Fruit fly (Drosophila melanogaster): ENCODE data around the gene CG8087.
A peak's percentile ranks its signal among the peaks of the same experiment; 100 is the strongest.

The CG8087 gene

DNA sequence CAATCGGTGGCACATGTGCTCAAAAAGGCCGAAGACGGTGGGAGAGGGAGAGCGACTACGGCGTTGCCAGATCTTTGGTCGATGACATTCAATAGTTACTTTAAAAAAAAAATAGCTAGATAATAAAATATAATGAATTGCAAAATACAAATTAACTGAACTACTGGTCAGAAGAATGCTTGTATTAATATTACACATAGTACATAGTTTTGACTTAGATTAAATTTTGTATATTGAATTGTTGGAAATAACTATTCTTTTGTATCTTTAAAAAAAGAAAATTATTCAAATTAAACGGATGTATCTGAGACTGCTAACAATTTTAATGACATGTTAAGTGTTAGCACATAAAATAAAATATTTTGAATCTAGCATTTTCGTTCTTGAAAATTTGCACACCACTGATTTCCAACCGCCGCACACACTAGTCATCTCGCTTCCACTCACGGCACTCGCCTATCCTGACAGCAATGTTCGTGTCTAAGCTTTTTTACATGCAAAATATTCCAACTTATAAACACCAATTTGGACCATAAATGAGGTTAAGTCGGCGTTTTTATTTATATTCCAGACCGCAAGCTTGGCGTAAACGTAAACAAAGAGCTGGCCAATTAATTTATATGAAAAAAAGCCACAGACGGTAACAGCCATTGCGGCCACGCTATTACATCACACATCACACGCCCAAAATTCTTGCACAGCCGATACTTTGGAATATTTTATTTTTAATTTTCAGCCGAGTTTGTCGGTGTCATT lies 10.5 kb upstream of the CG8087 start (continued):
- peak; percentile 87 for TF ChIP-seq CG7556 (GFP tag; optimal IDR thresholded peaks at IDR 0.05)
- TF ChIP-seq sqz (GFP tag; optimal IDR thresholded peaks at IDR 0.05): peak; percentile 71
- peak; percentile 56 for TF ChIP-seq Deaf1 (tag; optimal IDR thresholded peaks at IDR 0.05)
- peak; percentile 77 for TF ChIP-seq dysf (GFP tag; IDR thresholded peaks at IDR 0.05)
- TF ChIP-seq hb (GFP tag; IDR thresholded peaks at IDR 0.05; ENCODE audit: partially characterized antibody): no peak
- peak; percentile 84 for TF ChIP-seq slbo (GFP tag; IDR thresholded peaks at IDR 0.05)
- TF ChIP-seq Doc3 (GFP tag; IDR thresholded peaks at IDR 0.05; ENCODE audit: partially characterized antibody): 0 out of 3 replicates have a peak, but pooled peaks have one; percentile 28
- TF ChIP-seq p53 (GFP tag; optimal IDR thresholded peaks at IDR 0.05): no peak
- TF ChIP-seq Dad (GFP tag; optimal IDR thresholded peaks at IDR 0.05): peak; percentile 14
- no peak for TF ChIP-seq hth (optimal IDR thresholded peaks at IDR 0.05)
- TF ChIP-seq Med (GFP tag): peak; percentile 79
- peak; percentile 58 for TF ChIP-seq CG7786 (GFP tag; optimal IDR thresholded peaks at IDR 0.05)
- no peak for TF ChIP-seq B-H2 (GFP tag; optimal IDR thresholded peaks at IDR 0.05)
- TF ChIP-seq Blimp-1 (GFP tag; optimal IDR thresholded peaks at IDR 0.05): peak; percentile 73
- TF ChIP-seq hbn (GFP tag; IDR thresholded peaks at IDR 0.05; ENCODE audit: partially characterized antibody): no peak; the same call in 1 of the 2 replicates
- TF ChIP-seq eve (GFP tag; optimal IDR thresholded peaks at IDR 0.05): no peak
- peak; percentile 62 for TF ChIP-seq Chrac-16 (GFP tag; optimal IDR thresholded peaks at IDR 0.05)
- TF ChIP-seq Ada2b (GFP tag; IDR thresholded peaks at IDR 0.05): peak; percentile 42; the same call in 1 of the 2 replicates
- TF ChIP-seq CG5953 (GFP tag; IDR thresholded peaks at IDR 0.05): no peak
- peak; percentile 61 for TF ChIP-seq zfh2 (GFP tag; optimal IDR thresholded peaks at IDR 0.05)
- no peak for TF ChIP-seq inv (GFP tag; IDR thresholded peaks at IDR 0.05; ENCODE audit: partially characterized antibody)
- TF ChIP-seq PHDP (tag; optimal IDR thresholded peaks at IDR 0.05): peak; percentile 75
- peak; percentile 31 for TF ChIP-seq Sry-δ (GFP tag; optimal IDR thresholded peaks at IDR 0.05)
- TF ChIP-seq Ssrp (tag; optimal IDR thresholded peaks at IDR 0.05): peak; percentile 69
- peak; percentile 70 for TF ChIP-seq fd3F (GFP tag; optimal IDR thresholded peaks at IDR 0.05)
- peak; percentile 43 for TF ChIP-seq org-1 (GFP tag; optimal IDR thresholded peaks at IDR 0.05)
- no peak for TF ChIP-seq Scr (GFP tag; IDR thresholded peaks at IDR 0.05; ENCODE audit: partially characterized antibody)
- peak; percentile 36; the same call in 1 of the 2 replicates for TF ChIP-seq Taf1 (GFP tag; IDR thresholded peaks at IDR 0.05)
- peak; percentile 29 for TF ChIP-seq Max (GFP tag; optimal IDR thresholded peaks at IDR 0.05)
- TF ChIP-seq crp (GFP tag; optimal IDR thresholded peaks at IDR 0.05): peak in 1 of 2 experiments; percentile 45
- TF ChIP-seq GATAe (GFP tag; conservative IDR thresholded peaks at IDR 0.05): no peak
- peak; percentile 82 for TF ChIP-seq CG8924 (tag; optimal IDR thresholded peaks at IDR 0.05)
- TF ChIP-seq CG16815 (GFP tag; optimal IDR thresholded peaks at IDR 0.05): peak; percentile 71
- peak; percentile 78 for TF ChIP-seq CG1602 (GFP tag; optimal IDR thresholded peaks at IDR 0.05)
- peak; percentile 78 for TF ChIP-seq dmrt99B (tag; optimal IDR thresholded peaks at IDR 0.05)
- no peak for TF ChIP-seq sc (optimal IDR thresholded peaks at IDR 0.05)
- TF ChIP-seq sc (GFP tag; optimal IDR thresholded peaks at IDR 0.05): peak; percentile 31
- peak; percentile 59 for TF ChIP-seq CHES-1-like (GFP tag; optimal IDR thresholded peaks at IDR 0.05)
- TF ChIP-seq ham (GFP tag; IDR thresholded peaks at IDR 0.05): no peak
- peak; percentile 6 for TF ChIP-seq CG7271 (tag; optimal IDR thresholded peaks at IDR 0.05)
- TF ChIP-seq so (GFP tag; IDR thresholded peaks at IDR 0.05): 0 out of 3 replicates have a peak, but pooled peaks have one; percentile 48
- peak; percentile 44 for TF ChIP-seq trh (GFP tag; optimal IDR thresholded peaks at IDR 0.05)
- no peak for TF ChIP-seq CG34422 (GFP tag; IDR thresholded peaks at IDR 0.05)
- no peak for TF ChIP-seq toy (GFP tag; IDR thresholded peaks at IDR 0.05)
- no peak for TF ChIP-seq CG2199 (GFP tag; IDR thresholded peaks at IDR 0.05)
- TF ChIP-seq Hr51 (GFP tag; optimal IDR thresholded peaks at IDR 0.05): peak; percentile 35 to 80
- TF ChIP-seq Bgb (GFP tag; IDR thresholded peaks at IDR 0.05; ENCODE audit: partially characterized antibody): no peak
- TF ChIP-seq CG10959 (GFP tag; IDR thresholded peaks at IDR 0.05): no peak
- TF ChIP-seq CG14965 (GFP tag; optimal IDR thresholded peaks at IDR 0.05; ENCODE audit: borderline replicate concordance): no peak

Data from whole organism, embryonic.